Worm (Caenorhabditis elegans) whole organism, late embryonic: ENCODE measurements around the gene nspg-12.

Experiments
- C08G9.2 ChIP-seq: sonication (generic microtip); optimal IDR thresholded peaks from 2 replicates; lab custom pipeline; 2016; ENCODE audit warnings: mild to moderate bottlenecking, missing genetic modification characterization, moderate library complexity, missing compliant biosample characterization
- C38D4.7 ChIP-seq: fragments of 200-800 bp; sonication (Bioruptor generic); optimal IDR thresholded peaks from 2 replicates; lab custom pipeline; 2018; ENCODE audit warnings: mild to moderate bottlenecking, missing genetic modification characterization, moderate library complexity, missing compliant biosample characterization
- K09A11.1 ChIP-seq: sonication (generic microtip); optimal IDR thresholded peaks from 2 replicates; lab custom pipeline; 2017; ENCODE audit warnings: antibody characterized with exemption, mild to moderate bottlenecking, missing genetic modification characterization, missing compliant biosample characterization; ENCODE audit not compliant: insufficient read depth
- ahr-1 ChIP-seq: sonication (generic microtip); optimal IDR thresholded peaks from 2 replicates; lab custom pipeline; 2016; ENCODE audit warnings: missing genetic modification characterization, missing compliant biosample characterization
- ama-1 ChIP-seq: fragments of 150-350 bp; optimal IDR thresholded peaks from 2 replicates; lab custom pipeline; 2014
- ceh-14 ChIP-seq: sonication (generic microtip); optimal IDR thresholded peaks from 2 replicates; lab custom pipeline; 2016; ENCODE audit warnings: missing genotype, missing genetic modification characterization, missing compliant biosample characterization
- ceh-19 ChIP-seq: fragments of 200-800 bp; sonication (Bioruptor generic); optimal IDR thresholded peaks from 2 replicates; lab custom pipeline; 2018; ENCODE audit warnings: mild to moderate bottlenecking, missing genetic modification characterization, missing compliant biosample characterization
- ceh-30 ChIP-seq: fragments of 150-350 bp; optimal IDR thresholded peaks from 2 replicates; lab custom pipeline; 2014; ENCODE audit warnings: missing biosample characterization, missing genetic modification characterization
- ceh-34 ChIP-seq: sonication (generic microtip); optimal IDR thresholded peaks from 2 replicates; lab custom pipeline; 2016; ENCODE audit warnings: mild to moderate bottlenecking, missing genetic modification characterization, missing compliant biosample characterization
- ceh-6 ChIP-seq: fragments of 200-800 bp; sonication (Bioruptor generic); optimal IDR thresholded peaks from 2 replicates; lab custom pipeline; 2018; ENCODE audit warnings: mild to moderate bottlenecking, missing genetic modification characterization, missing compliant biosample characterization
- dmd-4 ChIP-seq: sonication (generic microtip); optimal IDR thresholded peaks from 2 replicates; lab custom pipeline; 2016; ENCODE audit warnings: borderline replicate concordance, missing genetic modification characterization, missing compliant biosample characterization
- elt-2 ChIP-seq: sonication (generic microtip); optimal IDR thresholded peaks from 2 replicates; lab custom pipeline; 2016; ENCODE audit warnings: missing genetic modification reagents, missing genetic modification characterization, missing compliant biosample characterization
- elt-4 ChIP-seq: sonication (generic microtip); optimal IDR thresholded peaks from 2 replicates; lab custom pipeline; 2016; ENCODE audit warnings: missing genetic modification characterization, missing compliant biosample characterization
- ets-4 ChIP-seq: sonication (generic microtip); optimal IDR thresholded peaks from 2 replicates; lab custom pipeline; 2016; ENCODE audit warnings: missing genetic modification characterization, missing compliant biosample characterization
- fkh-6 ChIP-seq: sonication (generic microtip); optimal IDR thresholded peaks from 2 replicates; lab custom pipeline; 2016; ENCODE audit warnings: missing genetic modification characterization, missing compliant biosample characterization
- gmeb-2 ChIP-seq: sonication (generic microtip); optimal IDR thresholded peaks from 2 replicates; lab custom pipeline; 2016; ENCODE audit warnings: missing genetic modification characterization, inconsistent platforms, missing compliant biosample characterization
- hlh-15 ChIP-seq: sonication (generic microtip); optimal IDR thresholded peaks from 2 replicates; lab custom pipeline; 2016; ENCODE audit warnings: missing genetic modification characterization, missing compliant biosample characterization
- hlh-30 ChIP-seq: sonication (generic microtip); optimal IDR thresholded peaks from 2 replicates; lab custom pipeline; 2017; ENCODE audit warnings: antibody characterized with exemption, missing genetic modification characterization, missing compliant biosample characterization; ENCODE audit not compliant: insufficient read depth
- madf-2 ChIP-seq: sonication (generic microtip); optimal IDR thresholded peaks from 2 replicates; lab custom pipeline; 2017; ENCODE audit warnings: missing genetic modification characterization, missing compliant biosample characterization
- nfya-1 ChIP-seq: sonication (generic microtip); optimal IDR thresholded peaks from 2 replicates; lab custom pipeline; 2017; ENCODE audit warnings: missing genetic modification characterization, mild to moderate bottlenecking, missing compliant biosample characterization, antibody characterized with exemption, moderate library complexity
- npax-4 ChIP-seq: sonication (generic microtip); optimal IDR thresholded peaks from 2 replicates; lab custom pipeline; 2016; ENCODE audit warnings: missing genetic modification characterization, missing compliant biosample characterization
- pag-3 ChIP-seq: sonication (generic microtip); optimal IDR thresholded peaks from 2 replicates; lab custom pipeline; 2016; ENCODE audit warnings: missing compliant biosample characterization, missing genetic modification characterization, borderline replicate concordance
- pha-2 ChIP-seq: sonication (generic microtip); optimal IDR thresholded peaks from 2 replicates; lab custom pipeline; 2017; ENCODE audit warnings: mild to moderate bottlenecking, missing genetic modification characterization, missing compliant biosample characterization
- pha-4 ChIP-seq: fragments of 150-350 bp; optimal IDR thresholded peaks from 2 replicates; lab custom pipeline; 2018; ENCODE audit warnings: missing biosample characterization, missing genetic modification reagents, missing genetic modification characterization
- pqm-1 ChIP-seq: sonication (generic microtip); optimal IDR thresholded peaks from 2 replicates; lab custom pipeline; 2016; ENCODE audit warnings: missing genetic modification characterization, missing compliant biosample characterization
- pros-1 ChIP-seq: fragments of 150-350 bp; optimal IDR thresholded peaks from 2 replicates; lab custom pipeline; 2014; ENCODE audit warnings: missing biosample characterization, missing genetic modification reagents, missing genetic modification characterization
- ref-2 ChIP-seq: sonication (generic microtip); optimal IDR thresholded peaks from 2 replicates; lab custom pipeline; 2016; ENCODE audit warnings: missing genetic modification characterization, missing compliant biosample characterization
- sdc-2 ChIP-seq: sonication (generic microtip); optimal IDR thresholded peaks from 2 replicates; lab custom pipeline; 2016; ENCODE audit warnings: missing genotype, missing genetic modification characterization, missing compliant biosample characterization
- syd-9 ChIP-seq: sonication (generic microtip); optimal IDR thresholded peaks from 2 replicates; lab custom pipeline; 2016; ENCODE audit warnings: mild to moderate bottlenecking, missing genetic modification characterization, moderate library complexity, missing compliant biosample characterization
- tbx-2 ChIP-seq: sonication (generic microtip); optimal IDR thresholded peaks from 2 replicates; lab custom pipeline; 2016; ENCODE audit warnings: missing genetic modification characterization, missing compliant biosample characterization
- ttx-3 ChIP-seq: sonication (generic microtip); optimal IDR thresholded peaks from 2 replicates; lab custom pipeline; 2016; ENCODE audit warnings: missing genetic modification reagents, missing genetic modification characterization, missing compliant biosample characterization
- unc-3 ChIP-seq, 2 experiments: fragments of 200-800 bp in 1 of 2; sonication (Bioruptor generic) in 1 of 2; sonication (generic microtip) in 1 of 2; conservative IDR thresholded peaks in 1 of 2; optimal IDR thresholded peaks in 1 of 2; 2 replicates each; pipeline versions ENCODE4 v1.3.6 to Lab custom; 2016 to 2022; ENCODE audit warnings: missing compliant biosample characterization in 2 of 2, missing genetic modification characterization in 2 of 2, missing genetic modification reagents in 1 of 2
- unc-42 ChIP-seq: sonication (generic microtip); optimal IDR thresholded peaks from 2 replicates; lab custom pipeline; 2016; ENCODE audit warnings: missing genotype, missing genetic modification characterization, missing compliant biosample characterization
- unc-55 ChIP-seq: sonication (generic microtip); optimal IDR thresholded peaks from 2 replicates; lab custom pipeline; 2017; ENCODE audit warnings: missing biosample characterization, missing genetic modification reagents, missing genetic modification characterization

nspg-12 gene

ce11 chrX:5276772-5277171, 19.7 kb downstream of the nspg-12 start:
- TF ChIP-seq dmd-4 (no peak), syd-9 (tag; lab: Kevin White, UChicago) (no peak), unc-3 (GFP tag; conservative IDR thresholded peaks at IDR 0.05; lab: Robert Waterston, UW) (no peak), unc-3 (tag; optimal IDR thresholded peaks at IDR 0.05; lab: Kevin White, UChicago) (no peak), ceh-30 (tag; lab: Kevin White, UChicago) (no peak), fkh-6 (tag; lab: Kevin White, UChicago) (no peak), ceh-6 (GFP tag; lab: Kevin White, UChicago) (no peak), hlh-15 (tag; lab: Kevin White, UChicago) (no peak), sdc-2 (tag; lab: Kevin White, UChicago) (no peak), ahr-1 (tag; lab: Kevin White, UChicago) (no peak), ceh-34 (tag; lab: Kevin White, UChicago) (no peak), ref-2 (tag; lab: Kevin White, UChicago) (no peak), unc-55 (GFP tag; lab: Kevin White, UChicago) (no peak), ama-1 (no peak)

- TF ChIP-seq tbx-2 (tag; lab: Kevin White, UChicago) (no peak), unc-42 (peak; percentile 47)
- TF ChIP-seq, all 69 proteins: peak for 1
These were observed 21.1 kb downstream of the nspg-12 start for ce11 chrX:5278249-5278648.

- TF ChIP-seq hlh-30 (tag; lab: Kevin White, UChicago) (peak; percentile 54), K09A11.1 (no peak), ref-2 (tag; lab: Kevin White, UChicago) (peak; percentile 35), elt-2 (peak; percentile 79), ceh-6 (GFP tag; lab: Kevin White, UChicago) (no peak), tbx-2 (tag; lab: Kevin White, UChicago) (peak; percentile 26), C08G9.2 (tag; lab: Kevin White, UChicago) (no peak), ets-4 (tag; lab: Kevin White, UChicago) (no peak), gmeb-2 (tag; lab: Kevin White, UChicago) (no peak), nfya-1 (tag; lab: Kevin White, UChicago) (no peak), pqm-1 (no peak), unc-42 (peak; percentile 61), unc-55 (GFP tag; lab: Kevin White, UChicago) (no peak)
These were observed 22.1 kb downstream of the nspg-12 start, which contains the start of gene Y34B4A.2 for ce11 chrX:5279170-5279635. Y34B4A.2 (plus strand) TSS chrX:5279497.

- TF ChIP-seq unc-55 (GFP tag; lab: Kevin White, UChicago) (no peak), ceh-14 (tag; lab: Kevin White, UChicago) (no peak), elt-4 (tag; lab: Kevin White, UChicago) (no peak), ttx-3 (tag; lab: Kevin White, UChicago) (no peak), ceh-19 (GFP tag; lab: Kevin White, UChicago) (no peak), madf-2 (tag; lab: Kevin White, UChicago) (no peak), npax-4 (tag; lab: Kevin White, UChicago) (no peak), pha-2 (no peak), pqm-1 (no peak), sdc-2 (tag; lab: Kevin White, UChicago) (no peak), pag-3 (tag; lab: Kevin White, UChicago) (no peak), gmeb-2 (tag; lab: Kevin White, UChicago) (no peak), elt-2 (no peak), nfya-1 (tag; lab: Kevin White, UChicago) (no peak), C38D4.7 (no peak), pha-4 (no peak), pros-1 (no peak)
These were observed 22.6 kb downstream of the nspg-12 start, which contains the start of gene rga-8 for ce11 chrX:5279674-5280073. rga-8 (minus strand) TSS chrX:5279774.
